Worm (Caenorhabditis elegans) whole organism, late embryonic: Measurements from ENCODE around the gene str-252.
A peak's percentile ranks its signal among the peaks of the same experiment; 100 is the strongest.

Source experiments
- C38D4.7 ChIP-seq: fragments of 200-800 bp; sonication (Bioruptor generic); optimal IDR thresholded peaks from 2 replicates; lab custom pipeline; 2018; ENCODE audit warnings: mild to moderate bottlenecking, missing genetic modification characterization, moderate library complexity, missing compliant biosample characterization
- F13H6.1 ChIP-seq: sonication (generic microtip); optimal IDR thresholded peaks from 2 replicates; lab custom pipeline; 2016; ENCODE audit warnings: missing genetic modification characterization, missing compliant biosample characterization
- K02D7.2 ChIP-seq: sonication (generic microtip); optimal IDR thresholded peaks from 2 replicates; lab custom pipeline; 2017; ENCODE audit warnings: mild to moderate bottlenecking, missing genetic modification characterization, missing compliant biosample characterization
- K09A11.1 ChIP-seq: sonication (generic microtip); optimal IDR thresholded peaks from 2 replicates; lab custom pipeline; 2017; ENCODE audit warnings: antibody characterized with exemption, mild to moderate bottlenecking, missing genetic modification characterization, missing compliant biosample characterization; ENCODE audit not compliant: insufficient read depth
- Y22D7AL.16 ChIP-seq: sonication (generic microtip); optimal IDR thresholded peaks from 2 replicates; lab custom pipeline; 2016; ENCODE audit warnings: missing genetic modification characterization, missing compliant biosample characterization
- ama-1 ChIP-seq: fragments of 150-350 bp; optimal IDR thresholded peaks from 2 replicates; lab custom pipeline; 2014
- ceh-2 ChIP-seq: sonication (generic microtip); optimal IDR thresholded peaks from 2 replicates; lab custom pipeline; 2016; ENCODE audit warnings: missing genotype, missing genetic modification characterization, missing compliant biosample characterization
- ceh-30 ChIP-seq: fragments of 150-350 bp; optimal IDR thresholded peaks from 2 replicates; lab custom pipeline; 2014; ENCODE audit warnings: missing biosample characterization, missing genetic modification characterization
- ceh-45 ChIP-seq: fragments of 200-800 bp; sonication (Bioruptor generic); IDR thresholded peaks from 2 replicates; pipeline ENCODE4 v1.3.6; 2022; ENCODE audit warnings: missing genetic modification reagents, missing genetic modification characterization, missing compliant biosample characterization
- ceh-48 ChIP-seq: sonication (generic microtip); optimal IDR thresholded peaks from 2 replicates; lab custom pipeline; 2016; ENCODE audit warnings: missing genetic modification characterization, inconsistent platforms, missing compliant biosample characterization
- ceh-6 ChIP-seq: fragments of 200-800 bp; sonication (Bioruptor generic); optimal IDR thresholded peaks from 2 replicates; lab custom pipeline; 2018; ENCODE audit warnings: mild to moderate bottlenecking, missing genetic modification characterization, missing compliant biosample characterization
- che-1 ChIP-seq: sonication (generic microtip); optimal IDR thresholded peaks from 2 replicates; lab custom pipeline; 2016; ENCODE audit warnings: mild to moderate bottlenecking, missing genetic modification characterization, missing compliant biosample characterization
- elt-2 ChIP-seq: sonication (generic microtip); optimal IDR thresholded peaks from 2 replicates; lab custom pipeline; 2016; ENCODE audit warnings: missing genetic modification reagents, missing genetic modification characterization, missing compliant biosample characterization
- fkh-10 ChIP-seq: fragments of 150-350 bp; optimal IDR thresholded peaks from 2 replicates; lab custom pipeline; 2014; ENCODE audit warnings: missing biosample characterization, missing genetic modification reagents, missing genetic modification characterization
- gmeb-2 ChIP-seq: sonication (generic microtip); optimal IDR thresholded peaks from 2 replicates; lab custom pipeline; 2016; ENCODE audit warnings: missing genetic modification characterization, inconsistent platforms, missing compliant biosample characterization
- hlh-13 ChIP-seq: fragments of 200-800 bp; sonication (Bioruptor generic); optimal IDR thresholded peaks from 2 replicates; lab custom pipeline; 2018; ENCODE audit warnings: mild to moderate bottlenecking, missing genetic modification characterization, missing compliant biosample characterization
- hlh-15 ChIP-seq: sonication (generic microtip); optimal IDR thresholded peaks from 2 replicates; lab custom pipeline; 2016; ENCODE audit warnings: missing genetic modification characterization, missing compliant biosample characterization
- hlh-30 ChIP-seq: sonication (generic microtip); optimal IDR thresholded peaks from 2 replicates; lab custom pipeline; 2017; ENCODE audit warnings: antibody characterized with exemption, missing genetic modification characterization, missing compliant biosample characterization; ENCODE audit not compliant: insufficient read depth
- hlh-6 ChIP-seq: sonication (generic microtip); optimal IDR thresholded peaks from 2 replicates; lab custom pipeline; 2016; ENCODE audit warnings: missing genotype, missing genetic modification characterization, missing compliant biosample characterization
- hlh-8 ChIP-seq: sonication (generic microtip); optimal IDR thresholded peaks from 2 replicates; lab custom pipeline; 2016; ENCODE audit warnings: missing genotype, missing genetic modification characterization, missing compliant biosample characterization
- lin-11 ChIP-seq: fragments of 200-800 bp; sonication (Bioruptor generic); optimal IDR thresholded peaks from 2 replicates; lab custom pipeline; 2018; ENCODE audit warnings: mild to moderate bottlenecking, missing genetic modification characterization, missing compliant biosample characterization
- npax-4 ChIP-seq: sonication (generic microtip); optimal IDR thresholded peaks from 2 replicates; lab custom pipeline; 2016; ENCODE audit warnings: missing genetic modification characterization, missing compliant biosample characterization
- odd-2 ChIP-seq: sonication (generic microtip); optimal IDR thresholded peaks from 2 replicates; lab custom pipeline; 2017; ENCODE audit warnings: antibody characterized with exemption, mild to moderate bottlenecking, missing genetic modification characterization, missing compliant biosample characterization
- pag-3 ChIP-seq: sonication (generic microtip); optimal IDR thresholded peaks from 2 replicates; lab custom pipeline; 2016; ENCODE audit warnings: missing compliant biosample characterization, missing genetic modification characterization, borderline replicate concordance
- pax-1 ChIP-seq: fragments of 150-350 bp; optimal IDR thresholded peaks from 2 replicates; lab custom pipeline; 2014; ENCODE audit warnings: missing biosample characterization, missing genetic modification characterization
- pha-2 ChIP-seq: sonication (generic microtip); optimal IDR thresholded peaks from 2 replicates; lab custom pipeline; 2017; ENCODE audit warnings: mild to moderate bottlenecking, missing genetic modification characterization, missing compliant biosample characterization
- pha-4 ChIP-seq: fragments of 150-350 bp; optimal IDR thresholded peaks from 2 replicates; lab custom pipeline; 2018; ENCODE audit warnings: missing biosample characterization, missing genetic modification reagents, missing genetic modification characterization
- sdc-2 ChIP-seq: sonication (generic microtip); optimal IDR thresholded peaks from 2 replicates; lab custom pipeline; 2016; ENCODE audit warnings: missing genotype, missing genetic modification characterization, missing compliant biosample characterization
- sox-4 ChIP-seq: sonication (generic microtip); optimal IDR thresholded peaks from 2 replicates; lab custom pipeline; 2017; ENCODE audit warnings: mild to moderate bottlenecking, missing genetic modification characterization, inconsistent platforms, missing compliant biosample characterization
- tbx-2 ChIP-seq: sonication (generic microtip); optimal IDR thresholded peaks from 2 replicates; lab custom pipeline; 2016; ENCODE audit warnings: missing genetic modification characterization, missing compliant biosample characterization
- tbx-7 ChIP-seq: sonication (generic microtip); optimal IDR thresholded peaks from 2 replicates; lab custom pipeline; 2016; ENCODE audit warnings: missing genotype, missing genetic modification characterization, missing compliant biosample characterization
- ttx-3 ChIP-seq: sonication (generic microtip); optimal IDR thresholded peaks from 2 replicates; lab custom pipeline; 2016; ENCODE audit warnings: missing genetic modification reagents, missing genetic modification characterization, missing compliant biosample characterization
- unc-42 ChIP-seq: sonication (generic microtip); optimal IDR thresholded peaks from 2 replicates; lab custom pipeline; 2016; ENCODE audit warnings: missing genotype, missing genetic modification characterization, missing compliant biosample characterization
- unc-86 ChIP-seq: sonication (generic microtip); optimal IDR thresholded peaks from 2 replicates; lab custom pipeline; 2016; ENCODE audit warnings: missing genetic modification characterization, missing compliant biosample characterization
- zip-5 ChIP-seq: sonication (generic microtip); optimal IDR thresholded peaks from 2 replicates; lab custom pipeline; 2016; ENCODE audit warnings: missing genetic modification characterization, missing compliant biosample characterization
- ztf-16 ChIP-seq: sonication (generic microtip); optimal IDR thresholded peaks from 2 replicates; lab custom pipeline; 2017; ENCODE audit warnings: missing genetic modification characterization, missing compliant biosample characterization

Gene str-252

ce11 chrV:13904446-13904845 is 11.8 kb upstream of the str-252 start, which contains the start of gene stdh-3:
TSS of gene stdh-3 (plus strand) at chrV:13904611.
- TF ChIP-seq ceh-30 (tag; lab: Kevin White, UChicago) (no peak), odd-2 (tag; lab: Kevin White, UChicago) (no peak), sdc-2 (tag; lab: Kevin White, UChicago) (no peak), F13H6.1 (tag; lab: Kevin White, UChicago) (no peak), ama-1 (lab: Kevin White, UChicago) (no peak)

ce11 chrV:13906166-13906565 is 10.1 kb upstream of the str-252 start, which contains the start of gene stdh-1:
TSS of gene stdh-1 (plus strand) at chrV:13906492.
- peak; percentile 86 for TF ChIP-seq unc-42
- no peak for TF ChIP-seq sox-4

- TF ChIP-seq ceh-45 (GFP tag; lab: Robert Waterston, UW) (no peak), fkh-10 (no peak), tbx-7 (tag; lab: Kevin White, UChicago) (no peak), hlh-15 (tag; lab: Kevin White, UChicago) (no peak), K02D7.2 (tag; lab: Kevin White, UChicago) (no peak), ztf-16 (no peak), ttx-3 (tag; lab: Kevin White, UChicago) (no peak), ceh-48 (tag; lab: Kevin White, UChicago) (no peak), pag-3 (tag; lab: Kevin White, UChicago) (no peak), hlh-30 (no peak), pha-2 (tag; lab: Kevin White, UChicago) (no peak), che-1 (tag; lab: Kevin White, UChicago) (no peak), npax-4 (tag; lab: Kevin White, UChicago) (no peak), ceh-2 (tag; lab: Kevin White, UChicago) (no peak), hlh-8 (tag; lab: Kevin White, UChicago) (no peak)
Measured at ce11 chrV:13907557-13908104, 8.7 kb upstream of the str-252 start.

ce11 chrV:13908120-13908915 is 8.0 kb upstream of the str-252 start:
- no peak for TF ChIP-seq hlh-6 (tag; lab: Kevin White, UChicago)
- TF ChIP-seq, all 69 proteins: peak for 0

ce11 chrV:13908916-13909176 is 7.5 kb upstream of the str-252 start, which contains the start of gene C06B3.6:
TSS of gene C06B3.6 (minus strand) at chrV:13908967.
- TF ChIP-seq C38D4.7: no peak
- TF ChIP-seq tbx-2 (tag; lab: Kevin White, UChicago): no peak
- no peak for TF ChIP-seq gmeb-2 (tag; lab: Kevin White, UChicago)
- TF ChIP-seq unc-86: no peak
- no peak for TF ChIP-seq zip-5 (tag; lab: Kevin White, UChicago)
- no peak for TF ChIP-seq K09A11.1 (tag; lab: Kevin White, UChicago)
- TF ChIP-seq Y22D7AL.16: no peak
- TF ChIP-seq lin-11 (tag; lab: Kevin White, UChicago): no peak
- no peak for TF ChIP-seq ceh-45 (GFP tag; lab: Robert Waterston, UW)
- TF ChIP-seq hlh-13 (GFP tag; lab: Kevin White, UChicago): no peak
- no peak for TF ChIP-seq sox-4
- no peak for TF ChIP-seq pax-1 (tag; lab: Kevin White, UChicago)
- no peak for TF ChIP-seq ceh-6 (GFP tag; lab: Kevin White, UChicago)
- no peak for TF ChIP-seq pha-4
- TF ChIP-seq elt-2 (tag; lab: Kevin White, UChicago): no peak
